Fruit fly (Drosophila melanogaster): ENCODE data around the gene CG43739.

CG43739 gene

DNA sequence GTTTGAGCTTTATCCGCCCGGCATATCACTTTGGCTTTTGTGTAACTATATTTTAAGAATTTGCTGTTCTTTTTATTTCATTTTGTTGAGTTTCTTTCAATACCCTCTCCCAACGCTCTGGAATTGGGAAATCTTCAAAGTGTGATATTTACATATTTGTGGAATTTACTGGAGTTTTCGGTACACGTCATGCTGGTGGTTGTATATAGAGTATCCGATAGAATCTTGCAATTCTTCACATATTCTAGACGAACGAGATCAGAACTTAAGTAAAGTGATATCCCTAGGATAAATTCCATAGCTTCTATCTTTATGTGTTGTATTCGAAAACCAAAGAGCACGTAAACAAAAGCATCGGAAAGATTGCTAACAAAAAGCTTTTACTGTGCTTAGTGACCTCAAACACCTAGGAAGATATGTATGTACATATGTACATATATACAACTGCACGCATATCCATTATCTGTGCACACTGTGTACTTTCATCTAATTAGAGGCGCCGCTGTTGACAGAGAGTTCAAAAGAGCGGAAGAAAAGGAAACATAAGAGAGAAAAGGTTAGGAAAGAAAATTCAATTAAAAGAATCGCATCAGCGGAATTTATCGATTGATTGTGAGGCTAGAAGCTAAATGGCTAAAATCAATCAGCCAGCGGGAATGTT is 21.9 kb downstream of the CG43739 start (continued):
- TF ChIP-seq Dip3 (GFP tag; optimal IDR thresholded peaks at IDR 0.05) (no peak), Ptx1 (GFP tag; IDR thresholded peaks at IDR 0.05) (no peak), Xbp1 (GFP tag; optimal IDR thresholded peaks at IDR 0.05) (no peak), Dll (GFP tag; IDR thresholded peaks at IDR 0.05; ENCODE audit: partially characterized antibody) (no peak), her (GFP tag; optimal IDR thresholded peaks at IDR 0.05) (no peak), Nf-YB (GFP tag; optimal IDR thresholded peaks at IDR 0.05) (peak; percentile 28), gcm2 (GFP tag; optimal IDR thresholded peaks at IDR 0.05) (no peak), usp (GFP tag; optimal IDR thresholded peaks at IDR 0.05) (no peak), Sox102F (GFP tag; optimal IDR thresholded peaks at IDR 0.05) (peak; percentile 39), CG15073 (GFP tag; optimal IDR thresholded peaks at IDR 0.05) (no peak), CG11085 (GFP tag; IDR thresholded peaks at IDR 0.05) (no peak), CoRest (tag; optimal IDR thresholded peaks at IDR 0.05) (no peak), CG33557 (GFP tag; optimal IDR thresholded peaks at IDR 0.05) (peak; percentile 54), Stat92E (GFP tag; optimal IDR thresholded peaks at IDR 0.05) (no peak), hkb (optimal IDR thresholded peaks at IDR 0.05) (no peak), hkb (GFP tag; IDR thresholded peaks at IDR 0.05) (peak; percentile 46; the same call in 1 of the 2 replicates), Spps (tag; optimal IDR thresholded peaks at IDR 0.05) (peak; percentile 42), Taf1 (GFP tag; IDR thresholded peaks at IDR 0.05) (no peak), CG4282 (GFP tag; optimal IDR thresholded peaks at IDR 0.05) (no peak), Scr (GFP tag; IDR thresholded peaks at IDR 0.05; ENCODE audit: partially characterized antibody) (no peak), CG1602 (GFP tag; optimal IDR thresholded peaks at IDR 0.05) (no peak), CG10543 (GFP tag; optimal IDR thresholded peaks at IDR 0.05) (peak; percentile 40), Atf6 (GFP tag; IDR thresholded peaks at IDR 0.05) (peak; percentile 42; the same call in 1 of the 2 replicates), CG4424 (GFP tag; optimal IDR thresholded peaks at IDR 0.05) (no peak), Hr3 (GFP tag; optimal IDR thresholded peaks at IDR 0.05) (no peak), CG16779 (GFP tag; IDR thresholded peaks at IDR 0.05) (no peak), CG13424 (tag; optimal IDR thresholded peaks at IDR 0.05) (peak; percentile 62), CG30403 (GFP tag; optimal IDR thresholded peaks at IDR 0.05) (no peak), lab (GFP tag; optimal IDR thresholded peaks at IDR 0.05) (peak; percentile 79), gem (tag; optimal IDR thresholded peaks at IDR 0.05) (peak; percentile 37), CG7963 (GFP tag; IDR thresholded peaks at IDR 0.05; ENCODE audit: partially characterized antibody) (no peak), slou (GFP tag; optimal IDR thresholded peaks at IDR 0.05) (no peak), peb (GFP tag; IDR thresholded peaks at IDR 0.05) (no peak), Hsf (GFP tag; optimal IDR thresholded peaks at IDR 0.05) (no peak), CG12219 (GFP tag; optimal IDR thresholded peaks at IDR 0.05) (peak; percentile 31), dmrt99B (tag; optimal IDR thresholded peaks at IDR 0.05) (peak; percentile 47), CG7372 (GFP tag; IDR thresholded peaks at IDR 0.05) (no peak), zen2 (GFP tag; IDR thresholded peaks at IDR 0.05; ENCODE audit: partially characterized antibody) (no peak), ATbp (GFP tag; optimal IDR thresholded peaks at IDR 0.05) (peak; percentile 92), Ets65A (GFP tag) (no peak), CG6689 (GFP tag; IDR thresholded peaks at IDR 0.05) (no peak), kni (GFP tag; optimal IDR thresholded peaks at IDR 0.05) (peak; percentile 85), pum (GFP tag; optimal IDR thresholded peaks at IDR 0.05) (no peak), CG14441 (GFP tag; IDR thresholded peaks at IDR 0.05) (no peak), bab2 (GFP tag; optimal IDR thresholded peaks at IDR 0.05) (peak; percentile 9), gce (GFP tag; IDR thresholded peaks at IDR 0.05) (peak; percentile 72; the same call in 2 of the 3 replicates), gsb-n (tag; optimal IDR thresholded peaks at IDR 0.05) (peak; percentile 11), fd102C (GFP tag; optimal IDR thresholded peaks at IDR 0.05) (no peak), Dek (tag; optimal IDR thresholded peaks at IDR 0.05) (no peak), CG17361 (GFP tag; IDR thresholded peaks at IDR 0.05) (no peak)
